Fruit fly (Drosophila melanogaster) whole organism, embryonic: ENCODE data around the gene RAF2.

Experiments
- Ada2b ChIP-seq: fragments of 200-800 bp; sonication (Bioruptor generic); IDR thresholded peaks from 2 replicates; pipeline ENCODE4 v1.3.6; 2022; ENCODE audit warnings: missing biosample characterization, missing genetic modification characterization
- B-H2 ChIP-seq: fragments of 200-800 bp; sonication (Bioruptor generic); optimal IDR thresholded peaks from 2 replicates; lab custom pipeline; 2018; ENCODE audit warnings: missing biosample characterization, mild to moderate bottlenecking, missing genetic modification characterization
- CG10274 ChIP-seq: fragments of 200-800 bp; sonication (Bioruptor generic); optimal IDR thresholded peaks from 3 replicates; lab custom pipeline; 2017; ENCODE audit warnings: missing biosample characterization, mild to moderate bottlenecking, missing genetic modification characterization
- CG10979 ChIP-seq: fragments of 200-800 bp; sonication (Bioruptor generic); optimal IDR thresholded peaks from 2 replicates; lab custom pipeline; 2018; ENCODE audit warnings: missing biosample characterization, mild to moderate bottlenecking, missing genetic modification characterization, moderate library complexity
- CG13424 ChIP-seq: fragments of 200-800 bp; sonication (Bioruptor generic); optimal IDR thresholded peaks from 2 replicates; lab custom pipeline; 2019; ENCODE audit warnings: missing biosample characterization, mild to moderate bottlenecking, missing genetic modification characterization, moderate library complexity
- CG13894 ChIP-seq: fragments of 200-800 bp; sonication (Bioruptor generic); optimal IDR thresholded peaks from 3 replicates; lab custom pipeline; 2018; ENCODE audit warnings: missing biosample characterization, mild to moderate bottlenecking, missing genetic modification characterization, moderate library complexity
- CG1529 ChIP-seq: fragments of 200-800 bp; sonication (Bioruptor generic); optimal IDR thresholded peaks from 3 replicates; lab custom pipeline; 2018; ENCODE audit warnings: missing biosample characterization, missing genetic modification characterization
- CG15514 ChIP-seq: fragments of 200-800 bp; sonication (Bioruptor generic); optimal IDR thresholded peaks from 3 replicates; lab custom pipeline; 2017; ENCODE audit warnings: missing biosample characterization, missing genetic modification characterization, mild to moderate bottlenecking, moderate library complexity, missing genetic modification reagents
- CG15601 ChIP-seq: fragments of 200-800 bp; sonication (Bioruptor generic); optimal IDR thresholded peaks from 3 replicates; lab custom pipeline; 2019; ENCODE audit warnings: missing biosample characterization, mild to moderate bottlenecking, missing genetic modification characterization, moderate library complexity
- CG16815 ChIP-seq: fragments of 200-800 bp; sonication (Bioruptor generic); optimal IDR thresholded peaks from 3 replicates; lab custom pipeline; 2017; ENCODE audit warnings: missing biosample characterization, mild to moderate bottlenecking, missing genetic modification characterization
- CG17361 ChIP-seq: fragments of 200-800 bp; sonication (Bioruptor generic); IDR thresholded peaks from 3 replicates; pipeline ENCODE4 v1.3.6; 2022; ENCODE audit warnings: missing biosample characterization, missing genetic modification characterization
- CG17802 ChIP-seq: fragments of 200-800 bp; sonication (Bioruptor generic); optimal IDR thresholded peaks from 2 replicates; lab custom pipeline; 2018; ENCODE audit warnings: missing biosample characterization, mild to moderate bottlenecking, missing genetic modification characterization, moderate library complexity
- CG18764 ChIP-seq: fragments of 200-800 bp; sonication (Bioruptor generic); optimal IDR thresholded peaks from 3 replicates; lab custom pipeline; 2016; ENCODE audit warnings: missing biosample characterization, missing genetic modification characterization
- CG2202 ChIP-seq: fragments of 200-800 bp; sonication (Bioruptor generic); optimal IDR thresholded peaks from 2 replicates; lab custom pipeline; 2018; ENCODE audit warnings: missing biosample characterization, mild to moderate bottlenecking, missing genetic modification characterization
- CG2678 ChIP-seq: fragments of 200-800 bp; sonication (Bioruptor generic); optimal IDR thresholded peaks from 3 replicates; lab custom pipeline; 2019; ENCODE audit warnings: missing biosample characterization, mild to moderate bottlenecking, missing genetic modification characterization, moderate library complexity
- CG3065 ChIP-seq: fragments of 200-800 bp; sonication (Bioruptor generic); optimal IDR thresholded peaks from 2 replicates; lab custom pipeline; 2016; ENCODE audit warnings: missing biosample characterization, missing genetic modification characterization
- CG33213 ChIP-seq: fragments of 200-800 bp; sonication (Bioruptor generic); optimal IDR thresholded peaks from 3 replicates; lab custom pipeline; 2016; ENCODE audit warnings: missing biosample characterization, missing genetic modification characterization
- CG34224 ChIP-seq: fragments of 200-800 bp; sonication (Bioruptor generic); IDR thresholded peaks from 3 replicates; pipeline ENCODE4 v1.3.6; 2022; ENCODE audit warnings: missing biosample characterization, missing genetic modification characterization; ENCODE audit not compliant: partially characterized antibody
- CG34422 ChIP-seq: fragments of 200-800 bp; sonication (Bioruptor generic); IDR thresholded peaks from 3 replicates; pipeline ENCODE4 v1.3.6; 2022; ENCODE audit warnings: missing biosample characterization, missing genetic modification characterization
- CG3847 ChIP-seq: fragments of 200-800 bp; sonication (Bioruptor generic); IDR thresholded peaks from 2 replicates; pipeline ENCODE4 v1.3.6; 2022; ENCODE audit warnings: missing biosample characterization, missing genetic modification characterization
- CG4360 ChIP-seq: fragments of 200-800 bp; sonication (Bioruptor generic); IDR thresholded peaks from 2 replicates; pipeline ENCODE4 v1.3.6; 2022; ENCODE audit warnings: missing biosample characterization, missing genetic modification characterization
- CG6683 ChIP-seq: fragments of 200-800 bp; sonication (Bioruptor generic); optimal IDR thresholded peaks from 2 replicates; lab custom pipeline; 2017; ENCODE audit warnings: missing biosample characterization, mild to moderate bottlenecking, missing genetic modification characterization, missing genetic modification reagents
- CG6854 ChIP-seq: fragments of 200-800 bp; sonication (Bioruptor generic); optimal IDR thresholded peaks from 3 replicates; lab custom pipeline; 2017; ENCODE audit warnings: missing biosample characterization, mild to moderate bottlenecking, missing genetic modification characterization
- CG8089 ChIP-seq: fragments of 200-800 bp; sonication (Bioruptor generic); optimal IDR thresholded peaks from 3 replicates; lab custom pipeline; 2016; ENCODE audit warnings: missing biosample characterization, missing genetic modification characterization
- CG8290 ChIP-seq, 3 experiments: fragments of 200-800 bp; sonication (Bioruptor generic); optimal IDR thresholded peaks; 2 replicates each; lab custom pipeline; 2016 to 2019; ENCODE audit warnings: missing biosample characterization in 3 of 3, missing genetic modification characterization in 3 of 3, mild to moderate bottlenecking in 2 of 3, moderate library complexity in 1 of 3
- CG8359 ChIP-seq: fragments of 200-800 bp; sonication (Bioruptor generic); optimal IDR thresholded peaks from 2 replicates; lab custom pipeline; 2017; ENCODE audit warnings: missing biosample characterization, mild to moderate bottlenecking, missing genetic modification characterization, borderline replicate concordance
- CG9609 ChIP-seq: fragments of 200-800 bp; sonication (Bioruptor generic); optimal IDR thresholded peaks from 3 replicates; lab custom pipeline; 2016; ENCODE audit warnings: missing biosample characterization, missing genetic modification characterization
- Dip3 ChIP-seq: fragments of 200-800 bp; sonication (Bioruptor generic); optimal IDR thresholded peaks from 3 replicates; lab custom pipeline; 2016; ENCODE audit warnings: missing biosample characterization, missing genetic modification characterization
- E2f1 ChIP-seq: fragments of 200-800 bp; sonication (Bioruptor generic); IDR thresholded peaks from 2 replicates; pipeline ENCODE4 v1.3.6; 2022; ENCODE audit warnings: missing biosample characterization, missing genetic modification characterization
- Fer2 ChIP-seq: fragments of 200-800 bp; sonication (Bioruptor generic); optimal IDR thresholded peaks from 2 replicates; lab custom pipeline; 2018; ENCODE audit warnings: missing biosample characterization, mild to moderate bottlenecking, missing genetic modification characterization, moderate library complexity
- HLHmδ ChIP-seq: fragments of 200-800 bp; sonication (Bioruptor generic); optimal IDR thresholded peaks from 2 replicates; lab custom pipeline; 2018; ENCODE audit warnings: missing biosample characterization, mild to moderate bottlenecking, missing genetic modification characterization, moderate library complexity
- HmgZ ChIP-seq: fragments of 200-800 bp; sonication (Bioruptor generic); optimal IDR thresholded peaks from 2 replicates; lab custom pipeline; 2018; ENCODE audit warnings: missing biosample characterization, mild to moderate bottlenecking, missing genetic modification characterization
- Hr3 ChIP-seq: fragments of 200-800 bp; sonication (Bioruptor generic); optimal IDR thresholded peaks from 3 replicates; lab custom pipeline; 2016; ENCODE audit warnings: missing biosample characterization, missing genetic modification characterization
- MBD-R2 ChIP-seq: fragments of 200-800 bp; sonication (Bioruptor generic); IDR thresholded peaks from 2 replicates; pipeline ENCODE4 v1.3.6; 2022; ENCODE audit warnings: missing biosample characterization, missing genetic modification characterization
- Side ChIP-seq: fragments of 200-800 bp; sonication (Bioruptor generic); optimal IDR thresholded peaks from 2 replicates; lab custom pipeline; 2016; ENCODE audit warnings: missing biosample characterization, missing genetic modification characterization
- da ChIP-seq: fragments of 200-800 bp; sonication (Bioruptor generic); optimal IDR thresholded peaks from 2 replicates; lab custom pipeline; 2016; ENCODE audit warnings: missing biosample characterization, missing genetic modification characterization
- dm ChIP-seq: fragments of 200-800 bp; sonication (Bioruptor generic); optimal IDR thresholded peaks from 3 replicates; lab custom pipeline; 2016; ENCODE audit warnings: missing biosample characterization, missing genetic modification characterization
- gsb ChIP-seq: fragments of 200-800 bp; sonication (Bioruptor generic); IDR thresholded peaks from 2 replicates; pipeline ENCODE4 v1.3.6; 2022; ENCODE audit warnings: missing biosample characterization, missing genetic modification characterization
- jumu ChIP-seq: fragments of 200-800 bp; sonication (Bioruptor generic); optimal IDR thresholded peaks from 3 replicates; lab custom pipeline; 2016; ENCODE audit warnings: missing biosample characterization, missing genetic modification characterization
- knrl ChIP-seq: fragments of 200-800 bp; sonication (Bioruptor generic); IDR thresholded peaks from 3 replicates; pipeline ENCODE4 v1.3.6; 2022; ENCODE audit warnings: missing biosample characterization, missing genetic modification characterization; ENCODE audit not compliant: partially characterized antibody
- lmd ChIP-seq: fragments of 200-800 bp; sonication (Bioruptor generic); IDR thresholded peaks from 2 replicates; pipeline ENCODE4 v1.3.6; 2022; ENCODE audit warnings: missing biosample characterization, missing genetic modification characterization
- lola ChIP-seq, 3 experiments: fragments of >200 bp in 2 of 3; fragments of 200-800 bp in 1 of 3; sonication (Bioruptor generic) in 1 of 3; optimal IDR thresholded peaks; 2 replicates each; lab custom pipeline; 2017 to 2019; ENCODE audit warnings: missing biosample characterization in 3 of 3, missing genetic modification characterization in 3 of 3, mild to moderate bottlenecking in 1 of 3, moderate library complexity in 1 of 3
- nerfin-1 ChIP-seq: fragments of 200-800 bp; sonication (Bioruptor generic); optimal IDR thresholded peaks from 3 replicates; lab custom pipeline; 2019; ENCODE audit warnings: missing biosample characterization, mild to moderate bottlenecking, missing genetic modification characterization, moderate library complexity
- nmo ChIP-seq: fragments of 200-800 bp; sonication (Bioruptor generic); optimal IDR thresholded peaks from 2 replicates; lab custom pipeline; 2018; ENCODE audit warnings: missing biosample characterization, mild to moderate bottlenecking, missing genetic modification characterization, moderate library complexity
- pita ChIP-seq: fragments of 200-800 bp; sonication (Bioruptor generic); optimal IDR thresholded peaks from 2 replicates; lab custom pipeline; 2017; ENCODE audit warnings: missing biosample characterization, mild to moderate bottlenecking, missing genetic modification characterization
- pum ChIP-seq: fragments of 200-800 bp; sonication (Bioruptor generic); optimal IDR thresholded peaks from 2 replicates; lab custom pipeline; 2016; ENCODE audit warnings: missing biosample characterization, missing genetic modification characterization
- stwl ChIP-seq: fragments of 200-800 bp; sonication (Bioruptor generic); optimal IDR thresholded peaks from 3 replicates; lab custom pipeline; 2018; ENCODE audit warnings: missing biosample characterization, mild to moderate bottlenecking, missing genetic modification characterization, moderate library complexity
- tup ChIP-seq: fragments of 200-800 bp; sonication (Bioruptor generic); optimal IDR thresholded peaks from 2 replicates; lab custom pipeline; 2016; ENCODE audit warnings: missing biosample characterization, mild to moderate bottlenecking, missing genetic modification characterization, moderate library complexity
- vvl ChIP-seq: fragments of 200-800 bp; sonication (Bioruptor generic); IDR thresholded peaks from 2 replicates; pipeline ENCODE4 v1.3.6; 2022; ENCODE audit warnings: missing biosample characterization, missing genetic modification characterization

Gene RAF2

DNA sequence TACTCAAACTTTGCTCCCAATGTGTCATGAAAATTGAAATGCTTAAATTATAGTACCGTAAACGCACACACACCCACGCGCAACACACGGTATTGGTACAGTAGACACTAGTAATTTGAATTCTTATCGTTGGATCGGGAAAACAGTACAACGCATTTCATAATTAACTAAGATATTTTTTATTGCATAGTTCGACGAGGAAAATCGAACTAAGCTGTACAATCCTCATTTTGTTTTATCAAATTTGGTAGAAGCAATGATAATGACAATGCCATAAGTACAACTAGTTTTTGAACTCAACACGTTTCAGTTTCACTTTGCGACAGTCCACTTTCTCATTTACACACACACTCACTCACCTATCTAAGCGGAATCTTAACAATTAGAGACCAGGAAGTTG lies 5.4 kb upstream of the RAF2 start (continued):
- TF ChIP-seq pita (GFP tag; lab: Kevin White, UChicago) = no peak
- TF ChIP-seq CG13894 (tag; lab: Kevin White, UChicago) = peak; percentile 38
- peak; percentile 57 for TF ChIP-seq jumu (GFP tag; lab: Kevin White, UChicago)
- peak; percentile 28 for TF ChIP-seq CG2202 (tag; lab: Kevin White, UChicago)
- peak; percentile 52 for TF ChIP-seq gsb (GFP tag; lab: Robert Waterston, UW)
- TF ChIP-seq da (GFP tag; lab: Kevin White, UChicago) = no peak
- TF ChIP-seq Hr3 (GFP tag; lab: Kevin White, UChicago) = peak; percentile 53
- TF ChIP-seq B-H2 (GFP tag; lab: Kevin White, UChicago) = peak; percentile 62
- TF ChIP-seq CG17361 (GFP tag; lab: Robert Waterston, UW) = peak; percentile 64; the same call in 2 of the 3 replicates
- TF ChIP-seq E2f1 (GFP tag; lab: Robert Waterston, UW) = no peak
- TF ChIP-seq vvl (GFP tag; lab: Robert Waterston, UW) = peak; percentile 65; the same call in 1 of the 2 replicates
- TF ChIP-seq CG9609 (GFP tag; lab: Kevin White, UChicago) = peak; percentile 50
- peak in 1 of 3 experiments; percentile 59 for TF ChIP-seq lola (GFP tag; optimal IDR thresholded peaks at IDR 0.05; lab: Kevin White, UChicago)
- TF ChIP-seq CG8359 (GFP tag; lab: Kevin White, UChicago) = peak; percentile 11
- no peak for TF ChIP-seq Side
- peak; percentile 36; the same call in 1 of the 3 replicates for TF ChIP-seq CG34422
- TF ChIP-seq dm (GFP tag; lab: Kevin White, UChicago) = peak; percentile 57
- no peak for TF ChIP-seq CG18764 (GFP tag; lab: Kevin White, UChicago)
- TF ChIP-seq pum (GFP tag; lab: Kevin White, UChicago) = peak; percentile 64
- TF ChIP-seq nerfin-1 (tag; lab: Kevin White, UChicago) = peak; percentile 49
- TF ChIP-seq Dip3 (GFP tag; lab: Kevin White, UChicago) = peak; percentile 45
- TF ChIP-seq tup = no peak
- peak; percentile 67 for TF ChIP-seq CG10979
- peak; percentile 63 for TF ChIP-seq CG16815 (GFP tag; lab: Kevin White, UChicago)
- peak; percentile 28 for TF ChIP-seq CG6683 (GFP tag; lab: Kevin White, UChicago)
- TF ChIP-seq CG6854 = peak; percentile 69
- TF ChIP-seq CG10274 (GFP tag; lab: Kevin White, UChicago) = peak; percentile 45
- no peak for TF ChIP-seq stwl (tag; lab: Kevin White, UChicago)
- TF ChIP-seq CG8290 (GFP tag; optimal IDR thresholded peaks at IDR 0.05; lab: Kevin White, UChicago) = no peak
- peak in 1 of 2 experiments; percentile 73 for TF ChIP-seq CG8290 (tag; optimal IDR thresholded peaks at IDR 0.05; lab: Kevin White, UChicago)
- TF ChIP-seq CG3065 (GFP tag; lab: Kevin White, UChicago) = no peak
- TF ChIP-seq Ada2b = 0 out of 2 replicates have a peak, but pooled peaks have one; percentile 36
- TF ChIP-seq nmo = peak; percentile 54
- TF ChIP-seq MBD-R2 (GFP tag; lab: Robert Waterston, UW) = peak; percentile 25; the same call in 1 of the 2 replicates
- TF ChIP-seq CG4360 = no peak
- TF ChIP-seq CG34224 (GFP tag; lab: Robert Waterston, UW) = no peak
- no peak; the same call in 1 of the 2 replicates for TF ChIP-seq lmd
- peak; percentile 9 for TF ChIP-seq CG33213 (GFP tag; lab: Kevin White, UChicago)
- TF ChIP-seq CG17802 (tag; lab: Kevin White, UChicago) = peak; percentile 11
- TF ChIP-seq CG8089 (GFP tag; lab: Kevin White, UChicago) = peak; percentile 58
- TF ChIP-seq HmgZ (tag; lab: Kevin White, UChicago) = peak; percentile 70
- peak; percentile 79 for TF ChIP-seq CG13424 (tag; lab: Kevin White, UChicago)
- peak; percentile 64 for TF ChIP-seq Fer2
- peak; percentile 44 for TF ChIP-seq CG15514 (GFP tag; lab: Kevin White, UChicago)
- no peak for TF ChIP-seq knrl (GFP tag; lab: Robert Waterston, UW)
- peak; percentile 34 for TF ChIP-seq CG1529 (GFP tag; lab: Kevin White, UChicago)
- TF ChIP-seq CG3847 (GFP tag; lab: Robert Waterston, UW) = peak; percentile 50; the same call in 1 of the 2 replicates
- no peak for TF ChIP-seq HLHmδ (GFP tag; lab: Kevin White, UChicago)
- peak; percentile 87 for TF ChIP-seq CG2678 (tag; lab: Kevin White, UChicago)
- peak; percentile 48 for TF ChIP-seq CG15601 (tag; lab: Kevin White, UChicago)
